Fruit fly (Drosophila melanogaster) whole organism, prepupa: ENCODE measurements around the gene Zip88E.

Experiments
- Blimp-1 ChIP-seq: fragments of 200-800 bp; sonication (Bioruptor generic); optimal IDR thresholded peaks from 3 replicates; lab custom pipeline; 2017; ENCODE audit warnings: missing biosample characterization, missing genetic modification characterization, mild to moderate bottlenecking, moderate library complexity, missing genetic modification reagents
- CG10669 ChIP-seq: fragments of 200-800 bp; sonication (Bioruptor generic); optimal IDR thresholded peaks from 3 replicates; lab custom pipeline; 2018; ENCODE audit warnings: missing biosample characterization, mild to moderate bottlenecking, missing genetic modification characterization, moderate library complexity
- CG15336 ChIP-seq: fragments of 200-800 bp; sonication (Bioruptor generic); IDR thresholded peaks from 2 replicates; pipeline ENCODE4 v1.3.6; 2022; ENCODE audit warnings: missing biosample characterization, missing genetic modification characterization
- CG1621 ChIP-seq: fragments of 200-800 bp; sonication (Bioruptor generic); optimal IDR thresholded peaks from 3 replicates; lab custom pipeline; 2018; ENCODE audit warnings: missing biosample characterization, mild to moderate bottlenecking, missing genetic modification characterization
- CG16779 ChIP-seq: fragments of 200-800 bp; sonication (Bioruptor generic); optimal IDR thresholded peaks from 3 replicates; lab custom pipeline; 2017; ENCODE audit warnings: missing biosample characterization, mild to moderate bottlenecking, missing genetic modification characterization
- CG31627 ChIP-seq: fragments of 200-800 bp; sonication (Bioruptor generic); optimal IDR thresholded peaks from 3 replicates; lab custom pipeline; 2016; ENCODE audit warnings: missing biosample characterization, missing genetic modification characterization
- CG32006 ChIP-seq: fragments of 200-800 bp; sonication (Bioruptor generic); optimal IDR thresholded peaks from 3 replicates; lab custom pipeline; 2017; ENCODE audit warnings: missing biosample characterization, mild to moderate bottlenecking, missing genetic modification characterization
- CG34406 ChIP-seq: fragments of 200-800 bp; sonication (Bioruptor generic); optimal IDR thresholded peaks from 3 replicates; lab custom pipeline; 2016; ENCODE audit warnings: missing biosample characterization, missing genetic modification characterization
- CG3919 ChIP-seq: fragments of 200-800 bp; sonication (Bioruptor generic); optimal IDR thresholded peaks from 3 replicates; lab custom pipeline; 2016; ENCODE audit warnings: missing biosample characterization, missing genetic modification characterization
- CG6163 ChIP-seq: fragments of 200-800 bp; sonication (Bioruptor generic); IDR thresholded peaks from 3 replicates; pipeline ENCODE4 v1.3.6; 2022; ENCODE audit warnings: missing biosample characterization, missing genetic modification characterization
- CG6276 ChIP-seq: fragments of 200-800 bp; sonication (Bioruptor generic); optimal IDR thresholded peaks from 2 replicates; lab custom pipeline; 2017; ENCODE audit warnings: missing biosample characterization, mild to moderate bottlenecking, missing genetic modification characterization
- CG6792 ChIP-seq: fragments of 200-800 bp; sonication (Bioruptor generic); optimal IDR thresholded peaks from 3 replicates; lab custom pipeline; 2016; ENCODE audit warnings: missing biosample characterization, missing genetic modification characterization
- CG6808 ChIP-seq: fragments of 200-800 bp; sonication (Bioruptor generic); optimal IDR thresholded peaks from 3 replicates; lab custom pipeline; 2017; ENCODE audit warnings: missing biosample characterization, missing genetic modification characterization, mild to moderate bottlenecking, moderate library complexity, missing genetic modification reagents
- CG6854 ChIP-seq: fragments of 200-800 bp; sonication (Bioruptor generic); optimal IDR thresholded peaks from 2 replicates; lab custom pipeline; 2017; ENCODE audit warnings: missing biosample characterization, mild to moderate bottlenecking, missing genetic modification characterization
- CG8319 ChIP-seq: fragments of 200-800 bp; sonication (Bioruptor generic); optimal IDR thresholded peaks from 3 replicates; lab custom pipeline; 2016; ENCODE audit warnings: missing biosample characterization, missing genetic modification characterization
- CG8632 ChIP-seq: fragments of 200-800 bp; sonication (Bioruptor generic); optimal IDR thresholded peaks from 3 replicates; lab custom pipeline; 2016; ENCODE audit warnings: missing biosample characterization, missing genetic modification characterization
- CG9139 ChIP-seq: fragments of 200-800 bp; sonication (Bioruptor generic); optimal IDR thresholded peaks from 3 replicates; lab custom pipeline; 2017; ENCODE audit warnings: missing biosample characterization, mild to moderate bottlenecking, missing genetic modification characterization
- Eip75B ChIP-seq: fragments of 200-800 bp; sonication (Bioruptor generic); optimal IDR thresholded peaks from 3 replicates; lab custom pipeline; 2016; ENCODE audit warnings: missing biosample characterization, missing genetic modification characterization
- Eip78C ChIP-seq: fragments of 200-800 bp; sonication (Bioruptor generic); peaks from one replicate; lab custom pipeline; 2016; ENCODE audit warnings: missing biosample characterization, missing genetic modification characterization
- Eip93F ChIP-seq: fragments of 200-800 bp; sonication (Bioruptor generic); optimal IDR thresholded peaks from 2 replicates; lab custom pipeline; 2016; ENCODE audit warnings: missing biosample characterization, mild to moderate bottlenecking, missing genetic modification characterization
- Ets21C ChIP-seq: fragments of 200-800 bp; sonication (Bioruptor generic); optimal IDR thresholded peaks from 3 replicates; lab custom pipeline; 2016; ENCODE audit warnings: missing biosample characterization, missing genetic modification characterization
- Ets96B ChIP-seq: fragments of 200-800 bp; optimal IDR thresholded peaks from 2 replicates; lab custom pipeline; 2019; ENCODE audit warnings: missing biosample characterization, mild to moderate bottlenecking, missing genetic modification characterization, moderate library complexity
- Gug ChIP-seq: fragments of 200-800 bp; sonication (Bioruptor generic); IDR thresholded peaks from 2 replicates; pipeline ENCODE4 v1.3.6; 2022; ENCODE audit warnings: missing biosample characterization, missing genetic modification characterization
- Hr38 ChIP-seq: sonication (Bioruptor generic); optimal IDR thresholded peaks from 2 replicates; lab custom pipeline; 2016; ENCODE audit warnings: missing biosample characterization, missing genetic modification characterization
- Hr39 ChIP-seq: fragments of 200-800 bp; sonication (Bioruptor generic); optimal IDR thresholded peaks from 2 replicates; lab custom pipeline; 2016; ENCODE audit warnings: missing biosample characterization, missing genetic modification characterization
- Hr4 ChIP-seq: fragments of 200-800 bp; sonication (Bioruptor generic); optimal IDR thresholded peaks from 3 replicates; lab custom pipeline; 2016; ENCODE audit warnings: missing biosample characterization, missing genetic modification characterization
- Lpt ChIP-seq: fragments of 200-800 bp; sonication (Bioruptor generic); optimal IDR thresholded peaks from 3 replicates; lab custom pipeline; 2016; ENCODE audit warnings: missing biosample characterization, missing genetic modification characterization
- Met ChIP-seq: fragments of 200-800 bp; sonication (Bioruptor generic); optimal IDR thresholded peaks from 3 replicates; lab custom pipeline; 2016; ENCODE audit warnings: missing biosample characterization, missing genetic modification characterization
- OdsH ChIP-seq: fragments of 200-800 bp; sonication (Bioruptor generic); optimal IDR thresholded peaks from 3 replicates; lab custom pipeline; 2016; ENCODE audit warnings: missing biosample characterization, missing genetic modification characterization
- Smox ChIP-seq: fragments of 200-800 bp; sonication (Bioruptor generic); optimal IDR thresholded peaks from 3 replicates; lab custom pipeline; 2016; ENCODE audit warnings: missing biosample characterization, missing genetic modification characterization
- Sox102F ChIP-seq: fragments of 200-800 bp; sonication (Bioruptor generic); optimal IDR thresholded peaks from 2 replicates; lab custom pipeline; 2016; ENCODE audit warnings: missing biosample characterization, mild to moderate bottlenecking, missing genetic modification characterization
- Sox14 ChIP-seq: fragments of 200-800 bp; sonication (Bioruptor generic); optimal IDR thresholded peaks from 3 replicates; lab custom pipeline; 2016; ENCODE audit warnings: missing biosample characterization, missing genetic modification characterization
- achi ChIP-seq: fragments of 200-800 bp; sonication (Bioruptor generic); optimal IDR thresholded peaks from 3 replicates; lab custom pipeline; 2016; ENCODE audit warnings: missing biosample characterization, missing genetic modification characterization
- acj6 ChIP-seq: fragments of 200-800 bp; sonication (Bioruptor generic); optimal IDR thresholded peaks from 3 replicates; lab custom pipeline; 2016; ENCODE audit warnings: missing biosample characterization, missing genetic modification characterization
- cyc ChIP-seq: fragments of 200-800 bp; sonication (Bioruptor generic); optimal IDR thresholded peaks from 3 replicates; lab custom pipeline; 2016; ENCODE audit warnings: missing biosample characterization, missing genetic modification characterization
- dac ChIP-seq: fragments of 200-800 bp; sonication (Bioruptor generic); optimal IDR thresholded peaks from 2 replicates; lab custom pipeline; 2017; ENCODE audit warnings: missing biosample characterization, mild to moderate bottlenecking, missing genetic modification characterization
- esn ChIP-seq: fragments of 200-800 bp; sonication (Bioruptor generic); optimal IDR thresholded peaks from 2 replicates; lab custom pipeline; 2016; ENCODE audit warnings: missing biosample characterization, mild to moderate bottlenecking, missing genetic modification characterization, moderate library complexity
- fd59A ChIP-seq: fragments of 200-800 bp; sonication (Bioruptor generic); optimal IDR thresholded peaks from 2 replicates; lab custom pipeline; 2017; ENCODE audit warnings: missing biosample characterization, mild to moderate bottlenecking, missing genetic modification characterization, missing genetic modification reagents
- fd85E ChIP-seq: fragments of 200-800 bp; sonication (Bioruptor generic); optimal IDR thresholded peaks from 3 replicates; lab custom pipeline; 2016; ENCODE audit warnings: missing biosample characterization, missing genetic modification characterization
- fkh ChIP-seq: fragments of 200-800 bp; sonication (Bioruptor generic); optimal IDR thresholded peaks from 3 replicates; lab custom pipeline; 2017; ENCODE audit warnings: missing biosample characterization, mild to moderate bottlenecking, missing genetic modification characterization, moderate library complexity
- net ChIP-seq: fragments of 200-800 bp; sonication (Bioruptor generic); optimal IDR thresholded peaks from 3 replicates; lab custom pipeline; 2016; ENCODE audit warnings: missing biosample characterization, missing genetic modification characterization
- pdm3 ChIP-seq: fragments of 200-800 bp; sonication (Bioruptor generic); optimal IDR thresholded peaks from 3 replicates; lab custom pipeline; 2016; ENCODE audit warnings: missing biosample characterization, missing genetic modification characterization
- salr ChIP-seq, 2 experiments: fragments of 200-800 bp; sonication (Bioruptor generic); optimal IDR thresholded peaks; 3 replicates each; lab custom pipeline; 2016 to 2018; ENCODE audit warnings: missing biosample characterization in 2 of 2, missing genetic modification characterization in 2 of 2, mild to moderate bottlenecking in 1 of 2
- spab ChIP-seq: fragments of 200-800 bp; sonication (Bioruptor generic); optimal IDR thresholded peaks from 2 replicates; lab custom pipeline; 2017; ENCODE audit warnings: missing biosample characterization, mild to moderate bottlenecking, missing genetic modification characterization, missing genetic modification reagents
- ss ChIP-seq, 2 experiments: fragments of 200-800 bp; sonication (Bioruptor generic); optimal IDR thresholded peaks; 2 replicates in 1 of 2; 3 replicates in 1 of 2; lab custom pipeline; 2017 to 2018; ENCODE audit warnings: mild to moderate bottlenecking in 2 of 2, missing biosample characterization in 2 of 2, missing genetic modification characterization in 2 of 2, moderate library complexity in 1 of 2
- svp ChIP-seq: fragments of 200-800 bp; sonication (Bioruptor generic); peaks from one replicate; lab custom pipeline; 2016; ENCODE audit warnings: missing biosample characterization, missing genetic modification characterization
- topi ChIP-seq: fragments of 200-800 bp; sonication (Bioruptor generic); optimal IDR thresholded peaks from 3 replicates; lab custom pipeline; 2016; ENCODE audit warnings: missing biosample characterization, missing genetic modification characterization
- vri ChIP-seq: fragments of 200-800 bp; sonication (Bioruptor generic); optimal IDR thresholded peaks from 3 replicates; lab custom pipeline; 2016; ENCODE audit warnings: missing biosample characterization, mild to moderate bottlenecking, missing genetic modification characterization

Zip88E gene

dm6 chr3R:15290642-15291118, 22.2 kb downstream of the Zip88E start, which contains the start of gene CG45218 (continued):
- TF ChIP-seq ss (GFP tag; optimal IDR thresholded peaks at IDR 0.05; lab: Kevin White, UChicago) (peak; percentile 1 to 61), Smox (GFP tag; lab: Kevin White, UChicago) (no peak), CG15336 (no peak), Eip75B (no peak), spab (no peak), CG16779 (peak; percentile 4), CG6808 (GFP tag; lab: Kevin White, UChicago) (no peak), CG6163 (GFP tag; lab: Robert Waterston, UW) (no peak), dac (GFP tag; lab: Kevin White, UChicago) (no peak), topi (GFP tag; lab: Kevin White, UChicago) (no peak), Sox14 (peak; percentile 22), Hr38 (GFP tag; lab: Kevin White, UChicago) (no peak), Ets21C (GFP tag; lab: Kevin White, UChicago) (no peak), esn (no peak), fd85E (no peak), CG1621 (tag; lab: Kevin White, UChicago) (peak; percentile 14), net (GFP tag; lab: Kevin White, UChicago) (no peak), Gug (no peak), Sox102F (GFP tag; lab: Kevin White, UChicago) (peak; percentile 6), CG9139 (GFP tag; lab: Kevin White, UChicago) (peak; percentile 7), Blimp-1 (GFP tag; lab: Kevin White, UChicago) (no peak), acj6 (GFP tag; lab: Kevin White, UChicago) (no peak), fd59A (GFP tag; lab: Kevin White, UChicago) (no peak), cyc (GFP tag; lab: Kevin White, UChicago) (no peak), Hr4 (no peak), Ets96B (tag; lab: Kevin White, UChicago) (no peak)

dm6 chr3R:15291551-15292223, 23.2 kb downstream of the Zip88E start:
- no peak for TF ChIP-seq CG6792
- no peak for TF ChIP-seq Gug
- TF ChIP-seq Lpt (GFP tag; lab: Kevin White, UChicago) = no peak
- no peak for TF ChIP-seq CG8319 (GFP tag; lab: Kevin White, UChicago)
- no peak for TF ChIP-seq dac (GFP tag; lab: Kevin White, UChicago)
- TF ChIP-seq Hr39 (GFP tag; lab: Kevin White, UChicago) = no peak
- no peak for TF ChIP-seq Met (GFP tag; lab: Kevin White, UChicago)
- no peak for TF ChIP-seq CG6854 (GFP tag; lab: Kevin White, UChicago)
- TF ChIP-seq svp (GFP tag; lab: Kevin White, UChicago) = peak; percentile 69
- TF ChIP-seq CG34406 (GFP tag; lab: Kevin White, UChicago) = no peak
- no peak for TF ChIP-seq achi (GFP tag; lab: Kevin White, UChicago)
- TF ChIP-seq CG6276 (GFP tag; lab: Kevin White, UChicago) = peak; percentile 29
- no peak for TF ChIP-seq Eip93F (GFP tag; lab: Kevin White, UChicago)
- TF ChIP-seq Smox (GFP tag; lab: Kevin White, UChicago) = no peak
- peak; percentile 8 for TF ChIP-seq CG32006
- TF ChIP-seq salr (GFP tag; optimal IDR thresholded peaks at IDR 0.05; lab: Kevin White, UChicago) = no peak
- no peak for TF ChIP-seq Ets21C (GFP tag; lab: Kevin White, UChicago)
- TF ChIP-seq ss (GFP tag; optimal IDR thresholded peaks at IDR 0.05; lab: Kevin White, UChicago) = peak in 1 of 2 experiments; percentile 46
- TF ChIP-seq Eip78C (GFP tag; lab: Kevin White, UChicago) = peak; percentile 55
- TF ChIP-seq Ets96B (tag; lab: Kevin White, UChicago) = no peak
- TF ChIP-seq esn = no peak
- TF ChIP-seq fkh (GFP tag; lab: Kevin White, UChicago) = no peak
- peak; percentile 58 for TF ChIP-seq vri (GFP tag; lab: Kevin White, UChicago)
- no peak for TF ChIP-seq pdm3
- TF ChIP-seq cyc (GFP tag; lab: Kevin White, UChicago) = no peak
- TF ChIP-seq net (GFP tag; lab: Kevin White, UChicago) = peak; percentile 3
- no peak for TF ChIP-seq Hr38 (GFP tag; lab: Kevin White, UChicago)
- peak; percentile 10 for TF ChIP-seq CG8632 (GFP tag; lab: Kevin White, UChicago)
- peak; percentile 11 for TF ChIP-seq CG3919
- no peak for TF ChIP-seq CG31627 (GFP tag; lab: Kevin White, UChicago)
- peak; percentile 9 for TF ChIP-seq Sox14
- no peak for TF ChIP-seq CG15336
- no peak for TF ChIP-seq OdsH (GFP tag; lab: Kevin White, UChicago)
- no peak for TF ChIP-seq fd85E
- TF ChIP-seq CG10669 (GFP tag; lab: Kevin White, UChicago) = no peak
